Worm (Caenorhabditis elegans) whole organism, young adult: Measurements from ENCODE around the gene cdc-37.
A peak's percentile ranks its signal among the peaks of the same experiment; 100 is the strongest.

Experiments used
- B0336.3 ChIP-seq: fragments of 200-800 bp; sonication (Bioruptor generic); IDR thresholded peaks from 2 replicates; pipeline ENCODE4 v1.3.6; 2022; ENCODE audit warnings: missing genetic modification characterization, missing compliant biosample characterization
- F33H1.4 ChIP-seq: fragments of 200-800 bp; sonication (Bioruptor generic); IDR thresholded peaks from 2 replicates; pipeline ENCODE4 v1.3.6; 2022; ENCODE audit warnings: missing genetic modification reagents, missing genetic modification characterization, missing compliant biosample characterization
- F52B5.7 ChIP-seq: sonication (generic microtip); optimal IDR thresholded peaks from 2 replicates; lab custom pipeline; 2016; ENCODE audit warnings: mild to moderate bottlenecking, missing genetic modification characterization, missing compliant biosample characterization
- F55B11.4 ChIP-seq: sonication (generic microtip); optimal IDR thresholded peaks from 2 replicates; lab custom pipeline; 2016; ENCODE audit warnings: missing compliant biosample characterization, missing genetic modification characterization, borderline replicate concordance; ENCODE audit not compliant: insufficient read depth
- F57C9.4 ChIP-seq: sonication (generic microtip); optimal IDR thresholded peaks from 2 replicates; lab custom pipeline; 2017; ENCODE audit warnings: mild to moderate bottlenecking, missing genetic modification characterization, missing compliant biosample characterization
- K12H6.12 ChIP-seq: fragments of 200-800 bp; sonication (Bioruptor generic); optimal IDR thresholded peaks from 2 replicates; lab custom pipeline; 2018; ENCODE audit warnings: mild to moderate bottlenecking, missing genetic modification characterization, missing compliant biosample characterization
- T07F8.4 ChIP-seq: sonication (generic microtip); optimal IDR thresholded peaks from 2 replicates; lab custom pipeline; 2016; ENCODE audit warnings: mild to moderate bottlenecking, missing genetic modification characterization, moderate library complexity, missing compliant biosample characterization
- T26A5.8 ChIP-seq: sonication (generic microtip); optimal IDR thresholded peaks from 2 replicates; lab custom pipeline; 2016; ENCODE audit warnings: missing genetic modification characterization, missing compliant biosample characterization
- akir-1 ChIP-seq: fragments of 200-800 bp; sonication (Bioruptor generic); optimal IDR thresholded peaks from 2 replicates; lab custom pipeline; 2018; ENCODE audit warnings: mild to moderate bottlenecking, missing genetic modification characterization, moderate library complexity, missing compliant biosample characterization
- ama-1 ChIP-seq, 3 experiments: fragments of 150-350 bp in 1 of 3; sonication (generic microtip) in 2 of 3; optimal IDR thresholded peaks; 2 replicates each; lab custom pipeline; 2014 to 2018; ENCODE audit warnings: missing biosample characterization in 2 of 3, missing genetic modification characterization in 2 of 3, missing genetic modification reagents in 2 of 3
- attf-3 ChIP-seq: fragments of 200-800 bp; sonication (Bioruptor generic); conservative IDR thresholded peaks from 2 replicates; pipeline ENCODE4 v1.3.6; 2022; ENCODE audit warnings: missing genetic modification reagents, missing genetic modification characterization, missing compliant biosample characterization
- bed-1 ChIP-seq: fragments of 200-800 bp; sonication (Bioruptor generic); IDR thresholded peaks from 2 replicates; pipeline ENCODE4 v1.3.6; 2022; ENCODE audit warnings: missing genetic modification reagents, missing genetic modification characterization, missing compliant biosample characterization
- ceh-27 ChIP-seq: fragments of 200-800 bp; sonication (Bioruptor generic); optimal IDR thresholded peaks from 2 replicates; lab custom pipeline; 2018; ENCODE audit warnings: mild to moderate bottlenecking, missing genetic modification characterization, moderate library complexity, missing compliant biosample characterization
- ceh-91 ChIP-seq: fragments of 200-800 bp; sonication (Bioruptor generic); IDR thresholded peaks from 2 replicates; pipeline ENCODE4 v1.3.6; 2022; ENCODE audit warnings: missing genetic modification reagents, missing genetic modification characterization, missing compliant biosample characterization
- chd-7 ChIP-seq: sonication (generic microtip); optimal IDR thresholded peaks from 2 replicates; lab custom pipeline; 2016; ENCODE audit warnings: mild to moderate bottlenecking, missing genetic modification characterization, moderate library complexity, missing compliant biosample characterization
- dox-1 ChIP-seq: fragments of 200-800 bp; sonication (Bioruptor generic); IDR thresholded peaks from 2 replicates; pipeline ENCODE4 v1.3.6; 2022; ENCODE audit warnings: missing genetic modification reagents, missing genetic modification characterization, missing compliant biosample characterization
- efl-1 ChIP-seq: fragments of 150-350 bp; optimal IDR thresholded peaks from 2 replicates; lab custom pipeline; 2014; ENCODE audit warnings: missing biosample characterization, missing genetic modification reagents, missing genetic modification characterization
- egrh-3 ChIP-seq: fragments of 200-800 bp; sonication (Bioruptor generic); IDR thresholded peaks from 2 replicates; pipeline ENCODE4 v1.3.6; 2022; ENCODE audit warnings: missing genetic modification reagents, missing genetic modification characterization, missing compliant biosample characterization
- hmg-1.2 ChIP-seq: fragments of 200-800 bp; sonication (Bioruptor generic); IDR thresholded peaks from 2 replicates; pipeline ENCODE4 v1.3.6; 2022; ENCODE audit warnings: missing genetic modification reagents, missing genetic modification characterization, missing compliant biosample characterization
- hmg-20 ChIP-seq: fragments of 200-800 bp; sonication (Bioruptor generic); IDR thresholded peaks from 2 replicates; pipeline ENCODE4 v1.3.6; 2022; ENCODE audit warnings: missing genetic modification reagents, missing genetic modification characterization, missing compliant biosample characterization
- hrde-1 ChIP-seq: sonication (generic microtip); optimal IDR thresholded peaks from 2 replicates; lab custom pipeline; 2016; ENCODE audit warnings: missing genetic modification characterization, mild to moderate bottlenecking, missing compliant biosample characterization, moderate library complexity, missing genotype, missing genetic modification reagents, borderline replicate concordance
- lin-26 ChIP-seq: fragments of 200-800 bp; sonication (Bioruptor generic); IDR thresholded peaks from 2 replicates; pipeline ENCODE4 v1.3.6; 2022; ENCODE audit warnings: missing genetic modification reagents, missing genetic modification characterization, missing compliant biosample characterization
- lin-40 ChIP-seq: sonication (generic microtip); optimal IDR thresholded peaks from 2 replicates; lab custom pipeline; 2016; ENCODE audit warnings: missing genetic modification characterization, mild to moderate bottlenecking, missing compliant biosample characterization, missing genotype, missing genetic modification reagents
- mcd-1 ChIP-seq: fragments of 200-800 bp; sonication (Bioruptor generic); IDR thresholded peaks from 2 replicates; pipeline ENCODE4 v1.3.6; 2022; ENCODE audit warnings: missing genetic modification reagents, missing genetic modification characterization, missing compliant biosample characterization
- mes-4 ChIP-seq: sonication (generic microtip); optimal IDR thresholded peaks from 2 replicates; lab custom pipeline; 2016; ENCODE audit warnings: missing genotype, missing genetic modification characterization, missing compliant biosample characterization
- nfya-2 ChIP-seq: fragments of 200-800 bp; sonication (Bioruptor generic); IDR thresholded peaks from 2 replicates; pipeline ENCODE4 v1.3.6; 2022; ENCODE audit warnings: missing genetic modification reagents, missing genetic modification characterization, missing compliant biosample characterization
- nfyb-1 ChIP-seq: fragments of 200-800 bp; sonication (Bioruptor generic); IDR thresholded peaks from 2 replicates; pipeline ENCODE4 v1.3.6; 2022; ENCODE audit warnings: missing genetic modification reagents, missing genetic modification characterization, missing compliant biosample characterization
- nhr-80 ChIP-seq: sonication (generic microtip); optimal IDR thresholded peaks from 2 replicates; lab custom pipeline; 2016; ENCODE audit warnings: missing genetic modification characterization, missing compliant biosample characterization
- nhr-90 ChIP-seq: sonication (generic microtip); optimal IDR thresholded peaks from 2 replicates; lab custom pipeline; 2016; ENCODE audit warnings: missing genotype, mild to moderate bottlenecking, missing genetic modification characterization, missing compliant biosample characterization
- rcor-1 ChIP-seq: fragments of 200-800 bp; sonication (Bioruptor generic); IDR thresholded peaks from 2 replicates; pipeline ENCODE4 v1.3.6; 2022; ENCODE audit warnings: missing genetic modification reagents, missing genetic modification characterization, missing compliant biosample characterization
- rec-8 ChIP-seq, 2 experiments: sonication (generic microtip); optimal IDR thresholded peaks; 2 replicates each; lab custom pipeline; 2016; ENCODE audit warnings: mild to moderate bottlenecking in 2 of 2, missing genetic modification characterization in 2 of 2, missing genetic modification reagents in 2 of 2, missing genotype in 2 of 2, missing biosample characterization in 1 of 2, missing compliant biosample characterization in 1 of 2, moderate library complexity in 1 of 2
- sdz-38 ChIP-seq: sonication (generic microtip); optimal IDR thresholded peaks from 2 replicates; lab custom pipeline; 2016; ENCODE audit warnings: missing genotype, missing genetic modification characterization, missing compliant biosample characterization
- sea-2 ChIP-seq: fragments of 200-800 bp; sonication (Bioruptor generic); IDR thresholded peaks from 2 replicates; pipeline ENCODE4 v1.3.6; 2022; ENCODE audit warnings: missing genetic modification characterization, missing compliant biosample characterization
- snpc-1.3 ChIP-seq: sonication (generic microtip); optimal IDR thresholded peaks from 2 replicates; lab custom pipeline; 2017; ENCODE audit warnings: missing genetic modification characterization, mild to moderate bottlenecking, missing compliant biosample characterization, antibody characterized with exemption, moderate library complexity, missing genotype, missing genetic modification reagents; ENCODE audit not compliant: insufficient read depth
- snpc-4 ChIP-seq, 5 experiments: fragments of 150-350 bp in 1 of 5; sonication (generic microtip) in 4 of 5; optimal IDR thresholded peaks; 2 replicates each; lab custom pipeline; 2014 to 2018; ENCODE audit warnings: missing genetic modification characterization in 5 of 5, missing biosample characterization in 3 of 5, antibody characterized with exemption in 2 of 5, mild to moderate bottlenecking in 2 of 5, missing compliant biosample characterization in 2 of 5, missing genotype in 2 of 5, moderate library complexity in 2 of 5, missing genetic modification reagents in 1 of 5
- somi-1 ChIP-seq: fragments of 200-800 bp; sonication (Bioruptor generic); optimal IDR thresholded peaks from 2 replicates; lab custom pipeline; 2018; ENCODE audit warnings: mild to moderate bottlenecking, missing genetic modification characterization, missing compliant biosample characterization
- zfh-2 ChIP-seq: fragments of 200-800 bp; sonication (Bioruptor generic); conservative IDR thresholded peaks from 2 replicates; pipeline ENCODE4 v1.3.6; 2022; ENCODE audit warnings: missing genetic modification reagents, missing genetic modification characterization, missing compliant biosample characterization
- ztf-28 ChIP-seq: fragments of 200-800 bp; sonication (Bioruptor generic); IDR thresholded peaks from 2 replicates; pipeline ENCODE4 v1.3.6; 2022; ENCODE audit warnings: missing genetic modification reagents, missing genetic modification characterization, missing compliant biosample characterization

Gene cdc-37

DNA sequence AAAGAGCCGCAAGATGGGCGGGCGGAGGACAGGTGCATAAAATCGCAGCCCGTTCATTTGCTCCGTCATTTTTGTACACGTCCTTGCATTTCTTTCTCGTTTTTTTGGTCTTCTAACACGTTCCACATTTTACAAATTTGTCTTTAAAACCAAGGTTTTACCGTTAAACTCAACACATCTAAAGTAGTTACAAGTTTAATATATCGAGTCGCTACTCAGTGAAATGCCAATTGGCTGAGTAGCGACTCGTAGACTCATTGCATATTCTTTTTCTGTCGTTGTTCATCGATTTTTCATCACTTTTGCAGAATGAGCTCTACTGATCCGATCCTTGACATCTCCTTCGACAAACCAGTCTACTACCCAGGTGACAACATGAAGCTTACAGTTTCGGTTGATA is 46.8 kb upstream of the cdc-37 start, which contains the start of gene arrd-1:
Gene arrd-1 (plus strand): TSS at position 301 of the 400 bp plus-strand sequence.
- no peak for TF ChIP-seq hmg-1.2 (GFP tag; lab: Robert Waterston, UW)
- no peak for TF ChIP-seq sdz-38
- no peak for TF ChIP-seq bed-1 (GFP tag; lab: Robert Waterston, UW)
- no peak for TF ChIP-seq T07F8.4 (tag; lab: Kevin White, UChicago)
- TF ChIP-seq nfya-2 (GFP tag; lab: Robert Waterston, UW) = no peak
- no peak for TF ChIP-seq B0336.3 (GFP tag; lab: Robert Waterston, UW)
- TF ChIP-seq ceh-27 = no peak
- TF ChIP-seq nhr-90 (tag; lab: Kevin White, UChicago) = no peak
- no peak for TF ChIP-seq dox-1
- TF ChIP-seq sea-2 (GFP tag; lab: Robert Waterston, UW) = no peak

DNA sequence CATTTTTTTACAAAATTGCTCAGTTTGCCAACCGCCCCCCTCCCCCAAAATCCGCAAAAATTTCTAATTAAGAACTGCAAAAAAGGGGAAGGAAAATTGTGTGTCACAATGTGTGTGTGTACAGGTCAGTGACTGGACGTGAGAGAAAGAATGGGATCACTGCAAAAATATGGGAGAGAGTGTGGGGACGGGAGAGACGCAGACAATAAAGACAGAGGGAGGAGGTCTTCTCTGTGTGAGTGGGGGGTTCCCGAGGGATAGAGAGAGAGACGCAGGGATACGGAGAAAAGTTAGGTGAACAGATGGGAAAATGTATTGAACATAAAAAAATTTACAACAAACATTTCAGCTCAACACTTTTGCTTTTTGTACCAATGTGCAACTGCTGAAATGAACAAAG is 45.5 kb upstream of the cdc-37 start:
- peak; percentile 24 for TF ChIP-seq K12H6.12 (tag; lab: Kevin White, UChicago)
- TF ChIP-seq hmg-1.2 (GFP tag; lab: Robert Waterston, UW) = peak; percentile 93
- TF ChIP-seq egrh-3 (GFP tag; lab: Robert Waterston, UW) = peak; percentile 20; the same call in 1 of the 2 replicates
- TF ChIP-seq zfh-2 (GFP tag; lab: Robert Waterston, UW) = peak; percentile 57; the same call in 1 of the 2 replicates
- no peak for TF ChIP-seq attf-3 (GFP tag; lab: Robert Waterston, UW)
- TF ChIP-seq, all 124 proteins: peak for 4

DNA sequence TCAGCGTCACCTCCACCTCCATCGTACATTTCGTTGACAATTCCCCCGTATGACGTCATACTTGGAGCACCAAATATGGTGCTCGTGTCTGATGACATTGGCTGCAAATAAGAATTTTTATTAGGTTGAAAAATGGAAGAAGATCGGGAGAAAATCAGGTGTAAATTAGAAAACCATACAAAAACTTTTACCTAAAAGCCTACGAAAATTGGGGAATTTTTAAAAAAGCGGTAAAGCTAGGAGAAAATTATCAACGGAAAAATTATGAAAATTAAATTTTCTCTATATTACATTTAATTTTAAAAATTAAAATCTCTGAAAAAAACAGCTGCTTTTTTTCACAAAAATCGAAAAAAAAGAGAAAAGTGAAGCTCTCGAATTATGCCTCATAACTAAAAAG is 44.0 kb upstream of the cdc-37 start, which contains the start of gene T04B8.5:
Gene T04B8.5 (minus strand): TSS at position 101 of the 400 bp plus-strand sequence.
- TF ChIP-seq snpc-1.3 (tag; lab: Kevin White, UChicago) (no peak), rec-8 (tag; optimal IDR thresholded peaks at IDR 0.05; lab: Kevin White, UChicago) (no peak), hmg-20 (no peak), F33H1.4 (GFP tag; lab: Robert Waterston, UW) (no peak), chd-7 (no peak), snpc-4 (GFP tag; optimal IDR thresholded peaks at IDR 0.05; lab: Kevin White, UChicago) (no peak), snpc-4 (tag; optimal IDR thresholded peaks at IDR 0.05; lab: Kevin White, UChicago) (no peak), efl-1 (no peak), F57C9.4 (tag; lab: Kevin White, UChicago) (no peak), akir-1 (no peak), ceh-91 (GFP tag; lab: Robert Waterston, UW) (no peak), lin-26 (no peak), nhr-90 (tag; lab: Kevin White, UChicago) (no peak), F55B11.4 (no peak), lin-40 (tag; lab: Kevin White, UChicago) (no peak), rcor-1 (GFP tag; lab: Robert Waterston, UW) (no peak)

DNA sequence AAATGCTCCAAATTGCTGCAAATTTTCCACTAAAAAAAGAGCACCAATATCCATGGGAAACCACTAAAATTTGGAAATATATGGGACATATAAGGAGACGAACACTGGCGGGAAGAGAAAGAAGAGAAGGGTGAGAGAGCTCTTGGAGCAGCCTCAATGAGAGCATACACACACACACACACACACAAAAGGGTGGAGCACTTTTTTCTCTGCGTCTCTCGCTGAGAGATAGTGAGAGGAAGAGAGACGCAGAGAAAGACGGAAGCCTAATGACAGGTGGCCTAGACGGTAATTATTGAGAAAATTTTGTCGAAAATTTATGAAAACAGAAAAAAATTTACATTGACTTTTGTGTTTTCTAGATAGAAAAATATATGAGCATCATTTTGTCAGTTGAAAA is 42.1 kb upstream of the cdc-37 start:
- no peak for TF ChIP-seq ztf-28 (GFP tag; lab: Robert Waterston, UW)
- TF ChIP-seq hrde-1 (tag; lab: Kevin White, UChicago) = no peak
- TF ChIP-seq somi-1 (GFP tag; lab: Kevin White, UChicago) = no peak
- no peak for TF ChIP-seq F52B5.7 (tag; lab: Kevin White, UChicago)
- TF ChIP-seq nhr-80 (tag; lab: Kevin White, UChicago) = peak; percentile 35
- no peak for TF ChIP-seq ama-1 (optimal IDR thresholded peaks at IDR 0.05; lab: Kevin White, UChicago)
- TF ChIP-seq ama-1 (GFP tag; optimal IDR thresholded peaks at IDR 0.05; lab: Kevin White, UChicago) = no peak
- TF ChIP-seq mcd-1 (GFP tag; lab: Robert Waterston, UW) = no peak
- TF ChIP-seq lin-26 = no peak
- TF ChIP-seq F33H1.4 (GFP tag; lab: Robert Waterston, UW) = no peak
- TF ChIP-seq hmg-1.2 (GFP tag; lab: Robert Waterston, UW) = peak; percentile 93
- TF ChIP-seq nfyb-1 (GFP tag; lab: Robert Waterston, UW) = no peak
- no peak for TF ChIP-seq T26A5.8 (tag; lab: Kevin White, UChicago)
- no peak for TF ChIP-seq mes-4 (tag; lab: Kevin White, UChicago)
- no peak for TF ChIP-seq rcor-1 (GFP tag; lab: Robert Waterston, UW)
